Worm (Caenorhabditis elegans): ENCODE data around the gene C07A12.2.

ce11 chrX:4503259-4503658 is 41.4 kb upstream of the C07A12.2 start:
- TF ChIP-seq nhr-77 (tag; optimal IDR thresholded peaks at IDR 0.05) (no peak), ama-1 (optimal IDR thresholded peaks at IDR 0.05) (no peak), nhr-6 (tag; optimal IDR thresholded peaks at IDR 0.05) (no peak), nhr-237 (tag; optimal IDR thresholded peaks at IDR 0.05) (no peak), crh-2 (tag; optimal IDR thresholded peaks at IDR 0.05) (peak; percentile 63), mdl-1 (tag; optimal IDR thresholded peaks at IDR 0.05) (no peak), unc-62 (GFP tag; optimal IDR thresholded peaks at IDR 0.05) (no peak), nhr-11 (tag; optimal IDR thresholded peaks at IDR 0.05) (no peak), zag-1 (tag; optimal IDR thresholded peaks at IDR 0.05) (no peak), lin-11 (tag; optimal IDR thresholded peaks at IDR 0.05) (no peak)
